Fruit fly (Drosophila melanogaster) whole organism, prepupa: Measurements from ENCODE around the gene CG42371.

Experiments used
- CG10669 ChIP-seq: fragments of 200-800 bp; sonication (Bioruptor generic); optimal IDR thresholded peaks from 3 replicates; lab custom pipeline; 2018; ENCODE audit warnings: missing biosample characterization, mild to moderate bottlenecking, missing genetic modification characterization, moderate library complexity
- CG11762 ChIP-seq: fragments of 200-800 bp; sonication (Bioruptor generic); optimal IDR thresholded peaks from 3 replicates; lab custom pipeline; 2016; ENCODE audit warnings: missing biosample characterization, missing genetic modification characterization; ENCODE audit not compliant: insufficient read depth
- CG11902 ChIP-seq: fragments of 200-800 bp; sonication (Bioruptor generic); optimal IDR thresholded peaks from 3 replicates; lab custom pipeline; 2016; ENCODE audit warnings: missing biosample characterization, missing genetic modification characterization
- CG15336 ChIP-seq: fragments of 200-800 bp; sonication (Bioruptor generic); IDR thresholded peaks from 2 replicates; pipeline ENCODE4 v1.3.6; 2022; ENCODE audit warnings: missing biosample characterization, missing genetic modification characterization
- CG1621 ChIP-seq: fragments of 200-800 bp; sonication (Bioruptor generic); optimal IDR thresholded peaks from 3 replicates; lab custom pipeline; 2018; ENCODE audit warnings: missing biosample characterization, mild to moderate bottlenecking, missing genetic modification characterization
- CG3032 ChIP-seq: fragments of 200-800 bp; optimal IDR thresholded peaks from 2 replicates; lab custom pipeline; 2019; ENCODE audit warnings: missing biosample characterization, mild to moderate bottlenecking, missing genetic modification characterization, moderate library complexity
- CG32006 ChIP-seq: fragments of 200-800 bp; sonication (Bioruptor generic); optimal IDR thresholded peaks from 3 replicates; lab custom pipeline; 2017; ENCODE audit warnings: missing biosample characterization, mild to moderate bottlenecking, missing genetic modification characterization
- CG34406 ChIP-seq: fragments of 200-800 bp; sonication (Bioruptor generic); optimal IDR thresholded peaks from 3 replicates; lab custom pipeline; 2016; ENCODE audit warnings: missing biosample characterization, missing genetic modification characterization
- CG6163 ChIP-seq: fragments of 200-800 bp; sonication (Bioruptor generic); IDR thresholded peaks from 3 replicates; pipeline ENCODE4 v1.3.6; 2022; ENCODE audit warnings: missing biosample characterization, missing genetic modification characterization
- CG6276 ChIP-seq: fragments of 200-800 bp; sonication (Bioruptor generic); optimal IDR thresholded peaks from 2 replicates; lab custom pipeline; 2017; ENCODE audit warnings: missing biosample characterization, mild to moderate bottlenecking, missing genetic modification characterization
- CG6792 ChIP-seq: fragments of 200-800 bp; sonication (Bioruptor generic); optimal IDR thresholded peaks from 3 replicates; lab custom pipeline; 2016; ENCODE audit warnings: missing biosample characterization, missing genetic modification characterization
- CG6808 ChIP-seq: fragments of 200-800 bp; sonication (Bioruptor generic); optimal IDR thresholded peaks from 3 replicates; lab custom pipeline; 2017; ENCODE audit warnings: missing biosample characterization, missing genetic modification characterization, mild to moderate bottlenecking, moderate library complexity, missing genetic modification reagents
- CG6854 ChIP-seq: fragments of 200-800 bp; sonication (Bioruptor generic); optimal IDR thresholded peaks from 2 replicates; lab custom pipeline; 2017; ENCODE audit warnings: missing biosample characterization, mild to moderate bottlenecking, missing genetic modification characterization
- CG7368 ChIP-seq: fragments of 200-800 bp; sonication (Bioruptor generic); optimal IDR thresholded peaks from 3 replicates; lab custom pipeline; 2016; ENCODE audit warnings: missing biosample characterization, missing genetic modification characterization
- CG8319 ChIP-seq: fragments of 200-800 bp; sonication (Bioruptor generic); optimal IDR thresholded peaks from 3 replicates; lab custom pipeline; 2016; ENCODE audit warnings: missing biosample characterization, missing genetic modification characterization
- CG8632 ChIP-seq: fragments of 200-800 bp; sonication (Bioruptor generic); optimal IDR thresholded peaks from 3 replicates; lab custom pipeline; 2016; ENCODE audit warnings: missing biosample characterization, missing genetic modification characterization
- Eip75B ChIP-seq: fragments of 200-800 bp; sonication (Bioruptor generic); optimal IDR thresholded peaks from 3 replicates; lab custom pipeline; 2016; ENCODE audit warnings: missing biosample characterization, missing genetic modification characterization
- Eip78C ChIP-seq: fragments of 200-800 bp; sonication (Bioruptor generic); peaks from one replicate; lab custom pipeline; 2016; ENCODE audit warnings: missing biosample characterization, missing genetic modification characterization
- Ets21C ChIP-seq: fragments of 200-800 bp; sonication (Bioruptor generic); optimal IDR thresholded peaks from 3 replicates; lab custom pipeline; 2016; ENCODE audit warnings: missing biosample characterization, missing genetic modification characterization
- Gug ChIP-seq: fragments of 200-800 bp; sonication (Bioruptor generic); IDR thresholded peaks from 2 replicates; pipeline ENCODE4 v1.3.6; 2022; ENCODE audit warnings: missing biosample characterization, missing genetic modification characterization
- Hr38 ChIP-seq: sonication (Bioruptor generic); optimal IDR thresholded peaks from 2 replicates; lab custom pipeline; 2016; ENCODE audit warnings: missing biosample characterization, missing genetic modification characterization
- Lpt ChIP-seq: fragments of 200-800 bp; sonication (Bioruptor generic); optimal IDR thresholded peaks from 3 replicates; lab custom pipeline; 2016; ENCODE audit warnings: missing biosample characterization, missing genetic modification characterization
- Met ChIP-seq: fragments of 200-800 bp; sonication (Bioruptor generic); optimal IDR thresholded peaks from 3 replicates; lab custom pipeline; 2016; ENCODE audit warnings: missing biosample characterization, missing genetic modification characterization
- OdsH ChIP-seq: fragments of 200-800 bp; sonication (Bioruptor generic); optimal IDR thresholded peaks from 3 replicates; lab custom pipeline; 2016; ENCODE audit warnings: missing biosample characterization, missing genetic modification characterization
- Sox14 ChIP-seq: fragments of 200-800 bp; sonication (Bioruptor generic); optimal IDR thresholded peaks from 3 replicates; lab custom pipeline; 2016; ENCODE audit warnings: missing biosample characterization, missing genetic modification characterization
- Sox15 ChIP-seq: fragments of 200-800 bp; sonication (Bioruptor generic); optimal IDR thresholded peaks from 3 replicates; lab custom pipeline; 2016; ENCODE audit warnings: missing biosample characterization, missing genetic modification characterization
- achi ChIP-seq: fragments of 200-800 bp; sonication (Bioruptor generic); optimal IDR thresholded peaks from 3 replicates; lab custom pipeline; 2016; ENCODE audit warnings: missing biosample characterization, missing genetic modification characterization
- acj6 ChIP-seq: fragments of 200-800 bp; sonication (Bioruptor generic); optimal IDR thresholded peaks from 3 replicates; lab custom pipeline; 2016; ENCODE audit warnings: missing biosample characterization, missing genetic modification characterization
- cyc ChIP-seq: fragments of 200-800 bp; sonication (Bioruptor generic); optimal IDR thresholded peaks from 3 replicates; lab custom pipeline; 2016; ENCODE audit warnings: missing biosample characterization, missing genetic modification characterization
- dac ChIP-seq: fragments of 200-800 bp; sonication (Bioruptor generic); optimal IDR thresholded peaks from 2 replicates; lab custom pipeline; 2017; ENCODE audit warnings: missing biosample characterization, mild to moderate bottlenecking, missing genetic modification characterization
- dsx ChIP-seq: fragments of 200-800 bp; optimal IDR thresholded peaks from 3 replicates; lab custom pipeline; 2019; ENCODE audit warnings: missing biosample characterization, mild to moderate bottlenecking, missing genetic modification characterization, moderate library complexity; ENCODE audit not compliant: poor library complexity, severe bottlenecking
- fd59A ChIP-seq: fragments of 200-800 bp; sonication (Bioruptor generic); optimal IDR thresholded peaks from 2 replicates; lab custom pipeline; 2017; ENCODE audit warnings: missing biosample characterization, mild to moderate bottlenecking, missing genetic modification characterization, missing genetic modification reagents
- fkh ChIP-seq: fragments of 200-800 bp; sonication (Bioruptor generic); optimal IDR thresholded peaks from 3 replicates; lab custom pipeline; 2017; ENCODE audit warnings: missing biosample characterization, mild to moderate bottlenecking, missing genetic modification characterization, moderate library complexity
- lz ChIP-seq: fragments of 200-800 bp; sonication (Bioruptor generic); optimal IDR thresholded peaks from 3 replicates; lab custom pipeline; 2016; ENCODE audit warnings: missing biosample characterization, missing genetic modification characterization
- pdm3 ChIP-seq: fragments of 200-800 bp; sonication (Bioruptor generic); optimal IDR thresholded peaks from 3 replicates; lab custom pipeline; 2016; ENCODE audit warnings: missing biosample characterization, missing genetic modification characterization
- salr ChIP-seq, 2 experiments: fragments of 200-800 bp; sonication (Bioruptor generic); optimal IDR thresholded peaks; 3 replicates each; lab custom pipeline; 2016 to 2018; ENCODE audit warnings: missing biosample characterization in 2 of 2, missing genetic modification characterization in 2 of 2, mild to moderate bottlenecking in 1 of 2
- spab ChIP-seq: fragments of 200-800 bp; sonication (Bioruptor generic); optimal IDR thresholded peaks from 2 replicates; lab custom pipeline; 2017; ENCODE audit warnings: missing biosample characterization, mild to moderate bottlenecking, missing genetic modification characterization, missing genetic modification reagents
- ss ChIP-seq, 2 experiments: fragments of 200-800 bp; sonication (Bioruptor generic); optimal IDR thresholded peaks; 2 replicates in 1 of 2; 3 replicates in 1 of 2; lab custom pipeline; 2017 to 2018; ENCODE audit warnings: mild to moderate bottlenecking in 2 of 2, missing biosample characterization in 2 of 2, missing genetic modification characterization in 2 of 2, moderate library complexity in 1 of 2
- svp ChIP-seq: fragments of 200-800 bp; sonication (Bioruptor generic); peaks from one replicate; lab custom pipeline; 2016; ENCODE audit warnings: missing biosample characterization, missing genetic modification characterization
- topi ChIP-seq: fragments of 200-800 bp; sonication (Bioruptor generic); optimal IDR thresholded peaks from 3 replicates; lab custom pipeline; 2016; ENCODE audit warnings: missing biosample characterization, missing genetic modification characterization
- vri ChIP-seq: fragments of 200-800 bp; sonication (Bioruptor generic); optimal IDR thresholded peaks from 3 replicates; lab custom pipeline; 2016; ENCODE audit warnings: missing biosample characterization, mild to moderate bottlenecking, missing genetic modification characterization

The CG42371 gene

dm6 chr2L:2171366-2172078 lies 45.5 kb downstream of the CG42371 start:
- TF ChIP-seq CG3032 (tag; lab: Kevin White, UChicago) (no peak), vri (peak; percentile 58), cyc (no peak), CG7368 (GFP tag; lab: Kevin White, UChicago) (no peak), CG6854 (GFP tag; lab: Kevin White, UChicago) (peak; percentile 26), lz (GFP tag; lab: Kevin White, UChicago) (no peak), achi (GFP tag; lab: Kevin White, UChicago) (no peak), Eip78C (GFP tag; lab: Kevin White, UChicago) (peak; percentile 28), fkh (GFP tag; lab: Kevin White, UChicago) (peak; percentile 68)

- TF ChIP-seq CG11902 (GFP tag; lab: Kevin White, UChicago) (no peak), CG6276 (GFP tag; lab: Kevin White, UChicago) (no peak), Eip75B (GFP tag; lab: Kevin White, UChicago) (no peak), CG6808 (GFP tag; lab: Kevin White, UChicago) (no peak), ss (GFP tag; optimal IDR thresholded peaks at IDR 0.05; lab: Kevin White, UChicago) (peak in 1 of 2 experiments; percentile 32), Lpt (GFP tag; lab: Kevin White, UChicago) (peak; percentile 4), CG6163 (0 out of 3 replicates have a peak, but pooled peaks have one; percentile 5), svp (GFP tag; lab: Kevin White, UChicago) (peak; percentile 43), OdsH (GFP tag; lab: Kevin White, UChicago) (no peak), Eip78C (GFP tag; lab: Kevin White, UChicago) (peak; percentile 29), dac (GFP tag; lab: Kevin White, UChicago) (no peak), salr (GFP tag; optimal IDR thresholded peaks at IDR 0.05; lab: Kevin White, UChicago) (no peak), dsx (GFP tag; lab: Kevin White, UChicago) (no peak), CG8632 (GFP tag; lab: Kevin White, UChicago) (no peak), CG6854 (GFP tag; lab: Kevin White, UChicago) (no peak)
- TF ChIP-seq, all 60 proteins: peak for 5
Observed at dm6 chr2L:2168894-2169456, 48.1 kb downstream of the CG42371 start.

- TF ChIP-seq Gug, result peak; percentile 79
- TF ChIP-seq CG6276 (GFP tag; lab: Kevin White, UChicago), result peak; percentile 83
- peak; percentile 69 for TF ChIP-seq vri
- no peak for TF ChIP-seq dac (GFP tag; lab: Kevin White, UChicago)
- TF ChIP-seq CG32006 (GFP tag; lab: Kevin White, UChicago), result peak; percentile 88
- TF ChIP-seq topi (GFP tag; lab: Kevin White, UChicago), result no peak
- TF ChIP-seq Ets21C (GFP tag; lab: Kevin White, UChicago), result no peak
- TF ChIP-seq CG1621 (tag; lab: Kevin White, UChicago), result peak; percentile 53
- TF ChIP-seq acj6 (GFP tag; lab: Kevin White, UChicago), result peak; percentile 60
- no peak for TF ChIP-seq CG6854 (GFP tag; lab: Kevin White, UChicago)
- peak; percentile 39 for TF ChIP-seq pdm3 (GFP tag; lab: Kevin White, UChicago)
- peak; percentile 44 for TF ChIP-seq OdsH (GFP tag; lab: Kevin White, UChicago)
- TF ChIP-seq Sox15, result no peak
- peak; percentile 59 for TF ChIP-seq spab (GFP tag; lab: Kevin White, UChicago)
- peak; percentile 29 to 77 for TF ChIP-seq salr (GFP tag; optimal IDR thresholded peaks at IDR 0.05; lab: Kevin White, UChicago)
- TF ChIP-seq Eip75B (GFP tag; lab: Kevin White, UChicago), result peak; percentile 60
- peak; percentile 13 for TF ChIP-seq CG34406 (GFP tag; lab: Kevin White, UChicago)
- no peak for TF ChIP-seq CG6792 (GFP tag; lab: Kevin White, UChicago)
- TF ChIP-seq fd59A (GFP tag; lab: Kevin White, UChicago), result peak; percentile 66
- TF ChIP-seq Met (GFP tag; lab: Kevin White, UChicago), result no peak
- TF ChIP-seq CG15336 (GFP tag; lab: Robert Waterston, UW), result peak; percentile 77
- no peak for TF ChIP-seq CG11902 (GFP tag; lab: Kevin White, UChicago)
- TF ChIP-seq Lpt (GFP tag; lab: Kevin White, UChicago), result peak; percentile 81
- peak; percentile 4 for TF ChIP-seq lz (GFP tag; lab: Kevin White, UChicago)
- TF ChIP-seq ss (GFP tag; optimal IDR thresholded peaks at IDR 0.05; lab: Kevin White, UChicago), result peak in 1 of 2 experiments; percentile 23
- peak; percentile 49 for TF ChIP-seq CG7368 (GFP tag; lab: Kevin White, UChicago)
- TF ChIP-seq Sox14 (GFP tag; lab: Kevin White, UChicago), result peak; percentile 61
- TF ChIP-seq CG10669 (GFP tag; lab: Kevin White, UChicago), result peak; percentile 64
- TF ChIP-seq dsx (GFP tag; lab: Kevin White, UChicago), result peak; percentile 43
- TF ChIP-seq CG8319 (GFP tag; lab: Kevin White, UChicago), result peak; percentile 0
- TF ChIP-seq CG11762, result peak; percentile 30
- no peak for TF ChIP-seq Hr38
- TF ChIP-seq fkh (GFP tag; lab: Kevin White, UChicago), result peak; percentile 93
Observed at dm6 chr2L:2168184-2168893, 48.7 kb downstream of the CG42371 start.
